Fruit fly (Drosophila melanogaster): Measurements from ENCODE around the gene Raf.

Raf gene

DNA sequence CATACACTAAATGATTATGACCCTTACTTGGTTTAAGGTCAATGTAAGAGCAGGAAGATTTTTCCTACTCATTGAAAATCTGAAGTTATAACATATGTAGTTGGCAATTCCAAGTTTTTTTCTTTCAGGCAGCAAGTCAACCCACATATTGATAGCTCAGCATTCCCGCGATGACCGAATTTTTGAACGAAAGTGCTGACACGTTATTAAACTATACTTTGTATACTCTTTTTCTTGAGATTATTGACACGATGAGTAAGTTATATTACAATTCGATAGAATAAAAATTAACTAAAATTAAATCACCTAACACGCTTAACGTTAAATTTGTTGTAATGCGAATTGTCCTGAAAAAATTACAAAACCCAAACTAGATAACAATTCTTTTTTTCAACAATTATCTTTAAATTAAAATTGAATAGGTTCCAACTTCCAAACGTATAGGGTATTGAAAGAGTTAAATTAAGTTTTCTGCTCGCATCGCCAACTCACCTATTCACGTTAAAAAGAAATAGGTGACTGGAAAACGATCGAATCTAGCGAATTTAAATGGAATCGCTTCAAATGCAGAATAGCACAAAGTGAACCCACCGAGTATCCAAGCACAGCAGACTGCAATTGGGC is 19.9 kb upstream of the Raf start, which contains the start of gene Vml:
TSS of gene Vml (plus strand) at position 574 of the 624 bp plus-strand sequence.
- no peak for TF ChIP-seq Hr39 (GFP tag; optimal IDR thresholded peaks at IDR 0.05)
- no peak for TF ChIP-seq OdsH (GFP tag; optimal IDR thresholded peaks at IDR 0.05)
- TF ChIP-seq Sox102F (GFP tag; optimal IDR thresholded peaks at IDR 0.05) = no peak
- no peak for TF ChIP-seq Sox14 (GFP tag; optimal IDR thresholded peaks at IDR 0.05)
- no peak for TF ChIP-seq Hr4 (GFP tag; optimal IDR thresholded peaks at IDR 0.05)
- TF ChIP-seq Smox (GFP tag; optimal IDR thresholded peaks at IDR 0.05) = no peak
- TF ChIP-seq fd59A (GFP tag; optimal IDR thresholded peaks at IDR 0.05) = no peak
- TF ChIP-seq CG1621 (tag; optimal IDR thresholded peaks at IDR 0.05) = no peak
- no peak for TF ChIP-seq Blimp-1 (GFP tag; optimal IDR thresholded peaks at IDR 0.05)
- no peak for TF ChIP-seq CG31627 (GFP tag; optimal IDR thresholded peaks at IDR 0.05)
- no peak for TF ChIP-seq lz (GFP tag; optimal IDR thresholded peaks at IDR 0.05)
- TF ChIP-seq pdm3 (GFP tag; optimal IDR thresholded peaks at IDR 0.05) = no peak
- no peak for TF ChIP-seq dsx (GFP tag; optimal IDR thresholded peaks at IDR 0.05; ENCODE audit: poor library complexity, severe bottlenecking)
- no peak for TF ChIP-seq CG11762 (GFP tag; optimal IDR thresholded peaks at IDR 0.05; ENCODE audit: insufficient read depth)
- no peak for TF ChIP-seq dac (GFP tag; optimal IDR thresholded peaks at IDR 0.05)
- no peak for TF ChIP-seq CG6276 (GFP tag; optimal IDR thresholded peaks at IDR 0.05)

DNA sequence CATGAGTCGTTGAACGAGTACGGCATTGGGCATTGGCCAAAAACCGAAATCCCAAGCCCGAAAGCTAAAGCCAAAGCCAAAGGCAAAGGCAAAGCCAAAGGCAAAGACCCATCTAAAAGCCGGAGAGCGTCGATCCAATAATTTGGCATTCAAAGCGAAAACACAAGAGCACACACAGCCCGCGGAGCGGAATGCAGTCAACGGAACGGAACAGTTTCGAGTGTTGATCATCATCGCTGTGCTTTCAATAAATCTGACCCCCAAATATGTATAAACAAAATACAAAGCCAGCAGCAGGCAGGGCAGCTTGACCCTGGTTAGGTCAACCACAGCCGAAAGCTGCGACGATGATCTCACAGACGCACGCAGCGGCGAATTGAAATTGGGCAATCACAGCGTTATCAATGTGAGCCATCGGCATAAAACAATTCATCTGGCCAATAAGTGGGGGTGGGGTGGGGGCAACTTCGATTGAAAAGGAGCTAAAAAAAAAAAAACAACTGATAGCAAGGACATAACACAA is 16.4 kb upstream of the Raf start:
- TF ChIP-seq fkh (GFP tag; optimal IDR thresholded peaks at IDR 0.05) (no peak), Eip78C (GFP tag) (no peak), svp (GFP tag) (peak; percentile 80)

DNA sequence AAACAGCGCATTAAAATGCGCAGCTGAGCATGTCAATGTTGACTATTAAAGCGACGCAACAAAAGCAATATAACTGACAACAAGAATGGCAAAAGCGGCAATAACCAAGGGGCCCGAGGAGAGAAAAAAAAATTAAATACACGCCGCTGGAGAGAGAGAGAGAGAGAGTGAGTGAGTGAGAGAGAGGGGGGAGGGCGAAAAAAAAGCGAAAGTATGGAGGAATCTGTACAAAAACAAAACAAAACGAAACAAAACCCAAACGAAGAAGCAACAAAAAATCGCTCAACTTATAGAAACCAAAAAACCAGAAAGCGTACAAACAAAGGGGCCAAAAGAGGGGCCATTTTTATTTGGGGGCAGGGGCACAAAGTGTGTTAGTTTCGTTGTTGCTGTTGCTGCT is 11.8 kb upstream of the Raf start:
- 0 out of 3 replicates have a peak, but pooled peaks have one; percentile 50 for TF ChIP-seq CG6163 (GFP tag; IDR thresholded peaks at IDR 0.05)
- TF ChIP-seq spab (GFP tag; optimal IDR thresholded peaks at IDR 0.05) = no peak
- no peak for TF ChIP-seq fkh (GFP tag; optimal IDR thresholded peaks at IDR 0.05)
- TF ChIP-seq pdm3 (GFP tag; optimal IDR thresholded peaks at IDR 0.05) = no peak
- no peak for TF ChIP-seq CG6808 (GFP tag; optimal IDR thresholded peaks at IDR 0.05)
- TF ChIP-seq CG31627 (GFP tag; optimal IDR thresholded peaks at IDR 0.05) = no peak
- TF ChIP-seq achi (GFP tag; optimal IDR thresholded peaks at IDR 0.05) = peak; percentile 14
- no peak for TF ChIP-seq Smox (GFP tag; optimal IDR thresholded peaks at IDR 0.05)
- TF ChIP-seq Blimp-1 (GFP tag; optimal IDR thresholded peaks at IDR 0.05) = peak; percentile 95
- no peak for TF ChIP-seq lz (GFP tag; optimal IDR thresholded peaks at IDR 0.05)
- TF ChIP-seq Eip75B (GFP tag; optimal IDR thresholded peaks at IDR 0.05) = no peak
- TF ChIP-seq salr (GFP tag; optimal IDR thresholded peaks at IDR 0.05) = no peak
- peak; percentile 17 for TF ChIP-seq CG6792 (GFP tag; optimal IDR thresholded peaks at IDR 0.05)
- peak; percentile 29 for TF ChIP-seq Lpt (GFP tag; optimal IDR thresholded peaks at IDR 0.05)
- no peak for TF ChIP-seq Sox15 (GFP tag; optimal IDR thresholded peaks at IDR 0.05)
- peak; percentile 54; the same call in 1 of the 3 replicates for TF ChIP-seq CG8119 (GFP tag; IDR thresholded peaks at IDR 0.05)
- TF ChIP-seq Sox102F (GFP tag; optimal IDR thresholded peaks at IDR 0.05) = no peak
- TF ChIP-seq Eip78C (GFP tag) = peak; percentile 10
- TF ChIP-seq CG10669 (GFP tag; optimal IDR thresholded peaks at IDR 0.05) = no peak
- TF ChIP-seq CG3919 (GFP tag; optimal IDR thresholded peaks at IDR 0.05) = peak; percentile 1
- TF ChIP-seq CG6854 (GFP tag; optimal IDR thresholded peaks at IDR 0.05) = peak; percentile 15
- TF ChIP-seq ss (GFP tag; optimal IDR thresholded peaks at IDR 0.05) = peak; percentile 17 to 32
- TF ChIP-seq eg (GFP tag; IDR thresholded peaks at IDR 0.05) = 0 out of 3 replicates have a peak, but pooled peaks have one; percentile 26
- no peak for TF ChIP-seq Hr39 (GFP tag; optimal IDR thresholded peaks at IDR 0.05)
- no peak for TF ChIP-seq CG8632 (GFP tag; optimal IDR thresholded peaks at IDR 0.05)
- TF ChIP-seq Hr38 (GFP tag; optimal IDR thresholded peaks at IDR 0.05) = no peak
- TF ChIP-seq CG6276 (GFP tag; optimal IDR thresholded peaks at IDR 0.05) = peak; percentile 0
- TF ChIP-seq fd59A (GFP tag; optimal IDR thresholded peaks at IDR 0.05) = no peak
- peak; percentile 15 for TF ChIP-seq CG34406 (GFP tag; optimal IDR thresholded peaks at IDR 0.05)
- TF ChIP-seq vri (GFP tag; optimal IDR thresholded peaks at IDR 0.05) = no peak
